Fruit fly (Drosophila melanogaster): ENCODE measurements around the gene karr.

- TF ChIP-seq CG7101 (tag; optimal IDR thresholded peaks at IDR 0.05) (no peak), kay (GFP tag; ENCODE audit: borderline replicate concordance) (no peak), CG33017 (tag; optimal IDR thresholded peaks at IDR 0.05) (no peak), tj (GFP tag; optimal IDR thresholded peaks at IDR 0.05) (no peak), Mnt (GFP tag; optimal IDR thresholded peaks at IDR 0.05) (no peak)
Measured at dm6 chrX:20130486-20130885, 20.1 kb upstream of the karr start.
